Worm (Caenorhabditis elegans): ENCODE measurements around the gene Y39A3B.7.
A peak's percentile ranks its signal among the peaks of the same experiment; 100 is the strongest.

The Y39A3B.7 gene

DNA sequence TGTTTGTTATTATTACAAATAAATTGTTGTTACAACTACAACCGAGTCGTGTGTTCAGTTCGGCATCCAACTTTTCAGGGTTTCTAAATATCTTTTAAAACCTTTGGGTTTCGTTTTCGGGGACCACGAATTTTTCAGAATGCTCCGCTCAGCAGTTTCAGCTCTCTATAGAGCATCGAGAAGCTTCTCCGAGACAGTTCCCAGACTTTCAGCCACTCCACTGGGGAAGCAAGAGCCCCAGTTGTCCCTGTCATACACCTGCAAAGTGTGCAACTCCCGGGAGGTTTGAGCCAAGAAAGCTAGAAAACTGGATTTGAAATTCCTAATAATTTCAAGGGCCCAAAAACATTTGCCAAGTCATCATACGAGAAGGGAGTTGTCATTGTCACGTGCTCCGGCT, 33.4 kb downstream of the Y39A3B.7 start, which contains the start of gene F53A3.7:
Gene F53A3.7 (plus strand): TSS at position 139 of the 400 bp plus-strand sequence.
- TF ChIP-seq T22C8.4 (GFP tag; IDR thresholded peaks at IDR 0.05) (no peak), med-1 (GFP tag; optimal IDR thresholded peaks at IDR 0.05; ENCODE audit: insufficient read depth) (no peak), cog-1 (tag; optimal IDR thresholded peaks at IDR 0.05) (no peak), ztf-23 (GFP tag; IDR thresholded peaks at IDR 0.05) (no peak), ztf-29 (GFP tag; IDR thresholded peaks at IDR 0.05) (no peak), ref-1 (GFP tag; conservative IDR thresholded peaks at IDR 0.05) (no peak), klf-2 (GFP tag; conservative IDR thresholded peaks at IDR 0.05) (no peak), flt-1 (GFP tag; IDR thresholded peaks at IDR 0.05) (no peak), tab-1 (GFP tag; IDR thresholded peaks at IDR 0.05) (no peak)

ce11 chrIII:1950236-1950635, 34.5 kb downstream of the Y39A3B.7 start, which contains the start of the genes polh-1 and rps-22:
Gene polh-1 (minus strand): TSS chrIII:1950269.
Gene rps-22 (plus strand): TSS chrIII:1950535.
- no peak for TF ChIP-seq med-1 (GFP tag; optimal IDR thresholded peaks at IDR 0.05; ENCODE audit: insufficient read depth)
- TF ChIP-seq ztf-29 (GFP tag; IDR thresholded peaks at IDR 0.05): no peak
- TF ChIP-seq ref-1 (GFP tag; conservative IDR thresholded peaks at IDR 0.05): no peak
- peak; percentile 65; the same call in 1 of the 2 replicates for TF ChIP-seq flt-1 (GFP tag; IDR thresholded peaks at IDR 0.05)
- no peak for TF ChIP-seq klf-2 (GFP tag; conservative IDR thresholded peaks at IDR 0.05)
- TF ChIP-seq cog-1 (tag; optimal IDR thresholded peaks at IDR 0.05): peak; percentile 72
- TF ChIP-seq T22C8.4 (GFP tag; IDR thresholded peaks at IDR 0.05): no peak
- no peak for TF ChIP-seq tab-1 (GFP tag; IDR thresholded peaks at IDR 0.05)
- TF ChIP-seq ztf-23 (GFP tag; IDR thresholded peaks at IDR 0.05): peak; percentile 50

DNA sequence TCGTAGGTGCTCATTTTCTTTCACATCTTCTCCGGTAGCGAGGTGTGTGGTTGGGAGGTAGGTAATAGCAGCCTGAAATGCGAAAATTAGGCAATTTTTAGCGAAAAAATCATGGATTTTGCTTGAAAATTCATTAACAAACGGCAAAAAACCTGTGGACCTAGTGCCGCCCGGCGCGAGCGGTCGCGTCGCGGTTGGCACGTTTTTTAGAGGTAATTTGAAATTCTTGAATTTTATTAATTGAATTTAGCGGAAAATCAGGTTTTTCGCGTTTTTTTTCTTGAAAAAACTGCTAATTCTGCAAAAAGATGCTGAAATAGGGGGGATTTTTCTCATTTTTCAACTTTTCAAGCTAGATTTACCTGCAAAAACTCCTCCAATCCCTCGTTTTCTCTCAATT, 35.4 kb downstream of the Y39A3B.7 start:
- TF ChIP-seq med-1 (GFP tag; optimal IDR thresholded peaks at IDR 0.05; ENCODE audit: insufficient read depth) (no peak), cog-1 (tag; optimal IDR thresholded peaks at IDR 0.05) (no peak), ztf-23 (GFP tag; IDR thresholded peaks at IDR 0.05) (no peak), flt-1 (GFP tag; IDR thresholded peaks at IDR 0.05) (no peak), ref-1 (GFP tag; conservative IDR thresholded peaks at IDR 0.05) (no peak), ztf-29 (GFP tag; IDR thresholded peaks at IDR 0.05) (no peak), T22C8.4 (GFP tag; IDR thresholded peaks at IDR 0.05) (no peak), tab-1 (GFP tag; IDR thresholded peaks at IDR 0.05) (no peak), klf-2 (GFP tag; conservative IDR thresholded peaks at IDR 0.05) (no peak)

ce11 chrIII:1947851-1948250, 36.9 kb downstream of the Y39A3B.7 start:
- TF ChIP-seq ztf-23 (GFP tag; IDR thresholded peaks at IDR 0.05) (no peak), T22C8.4 (GFP tag; IDR thresholded peaks at IDR 0.05) (no peak), tab-1 (GFP tag; IDR thresholded peaks at IDR 0.05) (no peak), flt-1 (GFP tag; IDR thresholded peaks at IDR 0.05) (no peak), ztf-29 (GFP tag; IDR thresholded peaks at IDR 0.05) (no peak), med-1 (GFP tag; optimal IDR thresholded peaks at IDR 0.05; ENCODE audit: insufficient read depth) (no peak), ref-1 (GFP tag; conservative IDR thresholded peaks at IDR 0.05) (no peak), cog-1 (tag; optimal IDR thresholded peaks at IDR 0.05) (no peak), klf-2 (GFP tag; conservative IDR thresholded peaks at IDR 0.05) (no peak)

DNA sequence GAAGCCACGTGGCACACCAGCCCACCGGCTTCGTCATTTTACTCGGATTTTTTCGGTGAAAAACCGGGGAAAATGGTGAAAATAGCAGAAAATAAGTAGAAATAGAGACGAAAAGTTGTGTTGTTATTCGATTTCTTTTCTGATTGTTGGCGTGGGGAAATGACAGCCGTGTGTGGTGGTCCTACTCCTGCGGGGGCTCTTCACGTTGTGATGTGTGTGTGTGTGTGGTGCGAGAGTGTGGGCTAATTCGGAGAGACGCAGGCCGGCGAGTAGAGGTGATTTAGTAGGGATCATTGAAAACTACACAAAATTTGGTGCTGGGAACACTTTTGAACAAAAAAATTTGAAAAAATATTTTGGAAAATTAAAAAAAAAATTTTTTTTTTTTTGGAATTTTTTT, 41.3 kb downstream of the Y39A3B.7 start, which contains the start of gene F53A3.1:
Gene F53A3.1 (minus strand): TSS at position 150 of the 400 bp plus-strand sequence.
- TF ChIP-seq flt-1 (GFP tag; IDR thresholded peaks at IDR 0.05): no peak
- no peak for TF ChIP-seq med-1 (GFP tag; optimal IDR thresholded peaks at IDR 0.05; ENCODE audit: insufficient read depth)
- no peak for TF ChIP-seq cog-1 (tag; optimal IDR thresholded peaks at IDR 0.05)
- no peak for TF ChIP-seq klf-2 (GFP tag; conservative IDR thresholded peaks at IDR 0.05)

- TF ChIP-seq tab-1 (GFP tag; IDR thresholded peaks at IDR 0.05) (no peak), flt-1 (GFP tag; IDR thresholded peaks at IDR 0.05) (no peak), T22C8.4 (GFP tag; IDR thresholded peaks at IDR 0.05) (no peak), ref-1 (GFP tag; conservative IDR thresholded peaks at IDR 0.05) (no peak), med-1 (GFP tag; optimal IDR thresholded peaks at IDR 0.05; ENCODE audit: insufficient read depth) (no peak), cog-1 (tag; optimal IDR thresholded peaks at IDR 0.05) (no peak), klf-2 (GFP tag; conservative IDR thresholded peaks at IDR 0.05) (no peak), ztf-29 (GFP tag; IDR thresholded peaks at IDR 0.05) (no peak), ztf-23 (GFP tag; IDR thresholded peaks at IDR 0.05) (no peak)
Observed at ce11 chrIII:1939625-1939988, 45.2 kb downstream of the Y39A3B.7 start.

- TF ChIP-seq tab-1 (GFP tag; IDR thresholded peaks at IDR 0.05): no peak
- no peak for TF ChIP-seq ztf-29 (GFP tag; IDR thresholded peaks at IDR 0.05)
- TF ChIP-seq flt-1 (GFP tag; IDR thresholded peaks at IDR 0.05): no peak
- TF ChIP-seq ref-1 (GFP tag; conservative IDR thresholded peaks at IDR 0.05): no peak
- TF ChIP-seq T22C8.4 (GFP tag; IDR thresholded peaks at IDR 0.05): peak; percentile 87
Observed at ce11 chrIII:1938712-1939624, 45.8 kb downstream of the Y39A3B.7 start.

- TF ChIP-seq ztf-23 (GFP tag; IDR thresholded peaks at IDR 0.05) (no peak), klf-2 (GFP tag; conservative IDR thresholded peaks at IDR 0.05) (no peak), ztf-29 (GFP tag; IDR thresholded peaks at IDR 0.05) (no peak), med-1 (GFP tag; optimal IDR thresholded peaks at IDR 0.05; ENCODE audit: insufficient read depth) (no peak)
Observed at ce11 chrIII:1937879-1938438, 46.8 kb downstream of the Y39A3B.7 start.

ce11 chrIII:1934141-1934540, 50.6 kb downstream of the Y39A3B.7 start:
- no peak for TF ChIP-seq ref-1 (GFP tag; conservative IDR thresholded peaks at IDR 0.05)
- TF ChIP-seq klf-2 (GFP tag; conservative IDR thresholded peaks at IDR 0.05): no peak
- no peak for TF ChIP-seq flt-1 (GFP tag; IDR thresholded peaks at IDR 0.05)
- no peak for TF ChIP-seq ztf-29 (GFP tag; IDR thresholded peaks at IDR 0.05)
- TF ChIP-seq ztf-23 (GFP tag; IDR thresholded peaks at IDR 0.05): no peak
- no peak for TF ChIP-seq cog-1 (tag; optimal IDR thresholded peaks at IDR 0.05)
- no peak for TF ChIP-seq tab-1 (GFP tag; IDR thresholded peaks at IDR 0.05)
- TF ChIP-seq T22C8.4 (GFP tag; IDR thresholded peaks at IDR 0.05): no peak
- no peak for TF ChIP-seq med-1 (GFP tag; optimal IDR thresholded peaks at IDR 0.05; ENCODE audit: insufficient read depth)
